Worm (Caenorhabditis elegans) whole organism, midembryonic: Measurements from ENCODE around the gene sod-3.

Experiments used
- T22C8.4 ChIP-seq: fragments of 200-800 bp; sonication (Bioruptor generic); IDR thresholded peaks from 2 replicates; pipeline ENCODE4 v1.3.6; 2022; ENCODE audit warnings: missing genetic modification characterization, missing compliant biosample characterization
- cog-1 ChIP-seq: sonication (generic microtip); optimal IDR thresholded peaks from 2 replicates; lab custom pipeline; 2016; ENCODE audit warnings: missing genetic modification characterization, missing compliant biosample characterization
- flt-1 ChIP-seq: fragments of 200-800 bp; sonication (Bioruptor generic); IDR thresholded peaks from 2 replicates; pipeline ENCODE4 v1.3.6; 2022; ENCODE audit warnings: missing genetic modification characterization, missing compliant biosample characterization
- tab-1 ChIP-seq: fragments of 200-800 bp; sonication (Bioruptor generic); IDR thresholded peaks from 2 replicates; pipeline ENCODE4 v1.3.6; 2022; ENCODE audit warnings: missing genetic modification characterization, missing compliant biosample characterization
- ztf-23 ChIP-seq: fragments of 200-800 bp; sonication (Bioruptor generic); IDR thresholded peaks from 2 replicates; pipeline ENCODE4 v1.3.6; 2022; ENCODE audit warnings: missing genetic modification reagents, missing genetic modification characterization, missing compliant biosample characterization

ce11 chrX:17115089-17115488, 22.5 kb downstream of the sod-3 start, which contains the start of gene lido-6:
- TF ChIP-seq flt-1 (GFP tag; lab: Robert Waterston, UW), result no peak
- TF ChIP-seq cog-1 (tag; lab: Kevin White, UChicago), result no peak
- TF ChIP-seq ztf-23 (GFP tag; lab: Robert Waterston, UW), result no peak
- TF ChIP-seq T22C8.4 (GFP tag; lab: Robert Waterston, UW), result no peak
- no peak for TF ChIP-seq tab-1
